Worm (Caenorhabditis elegans) whole organism, L4/young adult: ENCODE results near the gene aip-1.

Source experiments
- W03F9.2 ChIP-seq: fragments of 150-350 bp; optimal IDR thresholded peaks from 2 replicates; lab custom pipeline; 2014; ENCODE audit warnings: missing biosample characterization, missing genetic modification characterization
- dao-5 ChIP-seq: sonication (generic microtip); optimal IDR thresholded peaks from 2 replicates; lab custom pipeline; 2016; ENCODE audit warnings: missing genotype, missing genetic modification characterization, moderate library complexity, missing compliant biosample characterization
- him-1 ChIP-seq: sonication (generic microtip); optimal IDR thresholded peaks from 2 replicates; lab custom pipeline; 2016; ENCODE audit warnings: missing genotype, missing genetic modification reagents, missing genetic modification characterization, missing compliant biosample characterization

DNA sequence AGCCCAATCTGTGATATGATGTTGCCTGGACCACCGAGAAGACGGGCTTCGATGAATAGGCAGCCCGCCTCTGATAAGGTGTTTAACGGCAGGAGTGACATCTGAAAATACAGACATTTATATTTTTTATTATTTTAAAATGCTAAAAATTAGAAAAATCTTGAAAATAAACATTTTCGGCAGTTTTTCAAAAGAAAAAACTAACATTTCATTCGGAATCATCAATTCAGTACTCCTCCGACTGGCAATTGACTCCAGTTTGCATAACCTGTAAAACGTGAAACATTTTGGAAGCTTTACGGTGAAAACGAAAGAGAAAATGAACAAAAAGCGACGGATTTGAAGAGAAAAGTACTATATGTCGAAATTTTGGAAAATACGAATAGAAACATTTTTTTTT lies 6.3 kb upstream of the aip-1 start, which contains the start of gene ric-7:
- TF ChIP-seq W03F9.2 (tag; lab: Kevin White, UChicago) (no peak), him-1 (tag; lab: Kevin White, UChicago) (no peak), dao-5 (no peak)
